Worm (Caenorhabditis elegans): ENCODE results near the gene F52E1.3.

DNA sequence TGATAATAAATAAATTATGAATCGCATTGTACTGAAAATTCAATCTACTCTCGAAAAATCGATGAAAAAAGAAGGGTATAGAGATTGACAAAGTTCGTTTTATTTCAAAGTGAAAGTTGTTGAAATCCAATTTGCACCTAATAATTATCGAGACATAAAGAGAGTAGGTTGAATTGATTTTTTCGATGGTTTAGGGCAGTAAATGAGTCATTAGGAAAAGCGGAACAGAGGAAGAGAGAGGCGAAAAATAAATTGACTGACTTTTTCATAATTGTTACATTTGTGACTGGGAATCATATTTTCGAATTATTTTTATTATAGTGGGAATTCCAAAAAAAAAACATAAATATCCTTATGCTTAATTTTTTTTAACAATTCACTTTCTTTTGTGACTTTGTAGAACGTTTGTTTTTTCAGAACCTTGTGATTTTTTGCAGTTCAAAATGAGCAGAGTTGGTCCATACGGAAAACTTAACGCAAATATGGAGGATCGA, at the start of gene F52E1.3, which contains the start of gene pho-6:
- no peak for TF ChIP-seq ceh-22 (tag; optimal IDR thresholded peaks at IDR 0.05)
- TF ChIP-seq nhr-11 (tag; optimal IDR thresholded peaks at IDR 0.05): no peak
- TF ChIP-seq pat-9 (tag; optimal IDR thresholded peaks at IDR 0.05): no peak
- no peak for TF ChIP-seq npax-4 (tag; optimal IDR thresholded peaks at IDR 0.05)
- TF ChIP-seq pha-4 (tag; optimal IDR thresholded peaks at IDR 0.05): no peak
